Worm (Caenorhabditis elegans) whole organism, mixed stage, embryonic: ENCODE data around the gene efl-1.

Experiments used
- bed-3 ChIP-seq: fragments of 200-800 bp; sonication (Bioruptor generic); optimal IDR thresholded peaks from 3 replicates; lab custom pipeline; 2018; ENCODE audit warnings: mild to moderate bottlenecking, missing genetic modification characterization, moderate library complexity, missing compliant biosample characterization
- blmp-1 ChIP-seq: fragments of 150-350 bp; optimal IDR thresholded peaks from 2 replicates; lab custom pipeline; 2014; ENCODE audit warnings: missing biosample characterization, missing genetic modification characterization
- ceh-39 ChIP-seq: fragments of 150-350 bp; optimal IDR thresholded peaks from 2 replicates; lab custom pipeline; 2014; ENCODE audit warnings: missing biosample characterization, missing genetic modification characterization
- ceh-43 ChIP-seq: fragments of 200-800 bp; sonication (Bioruptor generic); optimal IDR thresholded peaks from 2 replicates; lab custom pipeline; 2018; ENCODE audit warnings: mild to moderate bottlenecking, missing genetic modification characterization, moderate library complexity, missing compliant biosample characterization
- ces-1 ChIP-seq: fragments of 150-350 bp; optimal IDR thresholded peaks from 2 replicates; lab custom pipeline; 2014; ENCODE audit warnings: missing biosample characterization, missing genetic modification reagents, missing genetic modification characterization
- cnd-1 ChIP-seq: fragments of 200-800 bp; sonication (Bioruptor generic); optimal IDR thresholded peaks from 2 replicates; lab custom pipeline; 2018; ENCODE audit warnings: mild to moderate bottlenecking, missing genetic modification characterization, missing compliant biosample characterization
- elt-1 ChIP-seq: sonication (generic microtip); optimal IDR thresholded peaks from 2 replicates; lab custom pipeline; 2017; ENCODE audit warnings: missing genetic modification characterization, mild to moderate bottlenecking, missing compliant biosample characterization, antibody characterized with exemption, moderate library complexity, borderline replicate concordance; ENCODE audit not compliant: insufficient read depth
- elt-3 ChIP-seq: fragments of 150-350 bp; optimal IDR thresholded peaks from 2 replicates; lab custom pipeline; 2014; ENCODE audit warnings: missing biosample characterization, missing genetic modification characterization
- flh-1 ChIP-seq: fragments of 200-800 bp; sonication (Bioruptor generic); optimal IDR thresholded peaks from 2 replicates; lab custom pipeline; 2018; ENCODE audit warnings: mild to moderate bottlenecking, missing genetic modification characterization, moderate library complexity, missing compliant biosample characterization
- ham-2 ChIP-seq: fragments of 200-800 bp; sonication (Bioruptor generic); optimal IDR thresholded peaks from 2 replicates; lab custom pipeline; 2018; ENCODE audit warnings: mild to moderate bottlenecking, missing genetic modification characterization, missing compliant biosample characterization
- hlh-1 ChIP-seq: fragments of 150-350 bp; optimal IDR thresholded peaks from 2 replicates; lab custom pipeline; 2014; ENCODE audit warnings: missing biosample characterization, missing genetic modification reagents, missing genetic modification characterization
- lin-13 ChIP-seq: fragments of 150-350 bp; optimal IDR thresholded peaks from 2 replicates; lab custom pipeline; 2014; ENCODE audit warnings: missing biosample characterization, missing genetic modification characterization
- lin-32 ChIP-seq: fragments of 200-800 bp; sonication (Bioruptor generic); optimal IDR thresholded peaks from 2 replicates; lab custom pipeline; 2018; ENCODE audit warnings: mild to moderate bottlenecking, missing genetic modification characterization, missing compliant biosample characterization
- lsy-2 ChIP-seq: fragments of 150-350 bp; optimal IDR thresholded peaks from 2 replicates; lab custom pipeline; 2014; ENCODE audit warnings: missing biosample characterization, missing genetic modification characterization
- mab-5 ChIP-seq: fragments of 150-350 bp; optimal IDR thresholded peaks from 2 replicates; lab custom pipeline; 2014; ENCODE audit warnings: missing biosample characterization, missing genetic modification characterization
- mls-2 ChIP-seq: sonication (generic microtip); optimal IDR thresholded peaks from 2 replicates; lab custom pipeline; 2016; ENCODE audit warnings: mild to moderate bottlenecking, missing genetic modification characterization, moderate library complexity, missing compliant biosample characterization
- nhr-12 ChIP-seq: fragments of 150-350 bp; optimal IDR thresholded peaks from 2 replicates; lab custom pipeline; 2014; ENCODE audit warnings: missing biosample characterization, missing genetic modification characterization
- nhr-2 ChIP-seq: fragments of 150-350 bp; optimal IDR thresholded peaks from 2 replicates; lab custom pipeline; 2014; ENCODE audit warnings: missing biosample characterization, missing genetic modification characterization
- nhr-237 ChIP-seq: fragments of 150-350 bp; optimal IDR thresholded peaks from 2 replicates; lab custom pipeline; 2014; ENCODE audit warnings: missing biosample characterization, missing genetic modification characterization
- nhr-28 ChIP-seq: fragments of 150-350 bp; optimal IDR thresholded peaks from 2 replicates; lab custom pipeline; 2014; ENCODE audit warnings: missing biosample characterization, missing genetic modification characterization
- nhr-76 ChIP-seq: sonication (generic microtip); optimal IDR thresholded peaks from 2 replicates; lab custom pipeline; 2017; ENCODE audit warnings: missing biosample characterization, missing genetic modification characterization
- pha-4 ChIP-seq: fragments of 150-350 bp; optimal IDR thresholded peaks from 2 replicates; lab custom pipeline; 2018; ENCODE audit warnings: missing biosample characterization, missing genetic modification reagents, missing genetic modification characterization
- sem-2 ChIP-seq: fragments of 200-800 bp; sonication (Bioruptor generic); optimal IDR thresholded peaks from 2 replicates; lab custom pipeline; 2018; ENCODE audit warnings: mild to moderate bottlenecking, missing genetic modification characterization, missing compliant biosample characterization
- snpc-4 ChIP-seq: fragments of 150-350 bp; optimal IDR thresholded peaks from 2 replicates; lab custom pipeline; 2014; ENCODE audit warnings: missing biosample characterization, missing genetic modification characterization
- sptf-1 ChIP-seq: sonication (generic microtip); optimal IDR thresholded peaks from 2 replicates; lab custom pipeline; 2017; ENCODE audit warnings: mild to moderate bottlenecking, missing genetic modification characterization, moderate library complexity, missing compliant biosample characterization
- tbx-8 ChIP-seq: fragments of 200-800 bp; sonication (Bioruptor generic); optimal IDR thresholded peaks from 2 replicates; lab custom pipeline; 2018; ENCODE audit warnings: mild to moderate bottlenecking, missing genetic modification characterization, moderate library complexity, missing compliant biosample characterization
- unc-120 ChIP-seq: sonication (generic microtip); optimal IDR thresholded peaks from 2 replicates; lab custom pipeline; 2017; ENCODE audit warnings: missing genetic modification characterization, missing compliant biosample characterization; ENCODE audit not compliant: poor library complexity, severe bottlenecking
- unc-39 ChIP-seq: fragments of 150-350 bp; optimal IDR thresholded peaks from 2 replicates; lab custom pipeline; 2014; ENCODE audit warnings: missing biosample characterization, missing genetic modification characterization
- unc-62 ChIP-seq: fragments of 150-350 bp; optimal IDR thresholded peaks from 2 replicates; lab custom pipeline; 2014; ENCODE audit warnings: missing biosample characterization, missing genetic modification reagents, missing genetic modification characterization
- zip-8 ChIP-seq: fragments of 150-350 bp; optimal IDR thresholded peaks from 2 replicates; lab custom pipeline; 2014; ENCODE audit warnings: missing biosample characterization, missing genetic modification characterization
- ztf-11 ChIP-seq: fragments of 150-350 bp; optimal IDR thresholded peaks from 2 replicates; lab custom pipeline; 2014; ENCODE audit warnings: missing biosample characterization, missing genetic modification characterization

Gene efl-1

DNA sequence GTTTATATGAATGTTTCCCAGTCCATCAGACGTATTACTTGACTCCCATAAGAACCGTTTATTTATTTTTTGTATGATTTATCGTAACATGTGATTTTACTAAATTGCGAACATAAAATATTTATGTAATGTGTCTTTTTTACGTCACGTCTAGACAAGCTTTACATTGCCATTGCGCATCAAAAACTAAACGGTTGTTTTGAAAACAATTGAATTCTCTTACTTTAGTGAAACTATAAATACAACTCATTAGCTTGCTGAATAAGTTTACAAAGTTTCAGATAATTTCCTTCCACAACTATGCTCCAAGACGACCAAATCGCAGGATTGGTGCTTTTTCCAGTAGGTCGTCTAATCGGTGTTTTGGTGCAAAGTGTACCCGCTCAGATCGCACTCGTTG is 9.4 kb upstream of the efl-1 start, which contains the start of gene srx-54:
TSS of gene srx-54 (plus strand) at position 301 of the 400 bp plus-strand sequence.
- no peak for TF ChIP-seq lin-13 (tag; lab: Kevin White, UChicago)
- TF ChIP-seq sptf-1, result no peak
- TF ChIP-seq unc-120 (tag; lab: Kevin White, UChicago), result no peak
- TF ChIP-seq hlh-1, result no peak

DNA sequence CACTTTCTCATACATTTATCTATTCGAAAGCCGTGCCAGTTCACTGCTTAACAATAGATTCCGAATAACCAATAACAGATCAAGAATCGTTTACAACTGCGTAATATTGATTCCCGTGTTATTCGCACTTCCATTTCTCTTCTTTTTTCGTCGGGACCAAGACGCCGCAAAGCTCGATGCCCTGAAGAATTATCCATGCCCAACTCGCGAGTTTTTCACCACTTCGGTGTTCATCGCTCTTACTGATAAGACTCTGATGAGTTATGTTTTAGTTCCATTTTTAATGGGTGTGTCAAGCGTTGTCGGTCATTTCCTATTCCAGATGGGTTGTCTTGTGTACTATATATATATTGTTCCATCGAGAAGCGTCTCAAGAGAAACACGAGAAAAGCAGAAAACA is 7.9 kb upstream of the efl-1 start:
- no peak for TF ChIP-seq sem-2 (GFP tag; lab: Kevin White, UChicago)
- TF ChIP-seq ces-1 (GFP tag; lab: Kevin White, UChicago), result no peak
- no peak for TF ChIP-seq elt-3 (tag; lab: Kevin White, UChicago)
- TF ChIP-seq unc-39, result no peak
- TF ChIP-seq lsy-2 (tag; lab: Kevin White, UChicago), result no peak
- no peak for TF ChIP-seq elt-1 (tag; lab: Kevin White, UChicago)
- TF ChIP-seq ztf-11 (tag; lab: Kevin White, UChicago), result no peak
- TF ChIP-seq mab-5, result no peak
- no peak for TF ChIP-seq nhr-12 (tag; lab: Kevin White, UChicago)
- TF ChIP-seq flh-1 (GFP tag; lab: Kevin White, UChicago), result no peak

DNA sequence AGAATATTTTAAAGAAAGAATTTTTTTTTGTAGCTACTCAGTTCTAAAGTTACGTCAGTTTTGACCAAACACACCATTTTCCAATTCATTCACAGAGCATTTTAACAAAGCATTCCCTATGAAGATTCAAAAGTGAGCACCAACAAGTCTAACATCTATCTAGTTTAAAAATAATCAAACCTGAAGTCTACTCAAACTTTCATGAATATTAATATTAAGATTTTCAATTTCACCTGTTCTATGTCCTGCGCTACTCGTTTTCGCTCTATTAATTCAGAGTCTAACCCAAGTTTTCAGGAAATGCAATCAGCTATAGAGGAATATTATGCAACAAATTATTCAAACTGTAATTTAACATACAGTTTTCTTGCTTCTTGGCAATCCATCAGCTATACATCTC is 6.7 kb upstream of the efl-1 start, which contains the start of gene srh-119:
TSS of gene srh-119 (plus strand) at position 301 of the 400 bp plus-strand sequence.
- no peak for TF ChIP-seq nhr-12 (tag; lab: Kevin White, UChicago)
- no peak for TF ChIP-seq nhr-2 (tag; lab: Kevin White, UChicago)
- TF ChIP-seq unc-39, result no peak
- no peak for TF ChIP-seq nhr-76 (tag; lab: Kevin White, UChicago)
- TF ChIP-seq ham-2, result no peak
- TF ChIP-seq, all 35 proteins: peak for 0

DNA sequence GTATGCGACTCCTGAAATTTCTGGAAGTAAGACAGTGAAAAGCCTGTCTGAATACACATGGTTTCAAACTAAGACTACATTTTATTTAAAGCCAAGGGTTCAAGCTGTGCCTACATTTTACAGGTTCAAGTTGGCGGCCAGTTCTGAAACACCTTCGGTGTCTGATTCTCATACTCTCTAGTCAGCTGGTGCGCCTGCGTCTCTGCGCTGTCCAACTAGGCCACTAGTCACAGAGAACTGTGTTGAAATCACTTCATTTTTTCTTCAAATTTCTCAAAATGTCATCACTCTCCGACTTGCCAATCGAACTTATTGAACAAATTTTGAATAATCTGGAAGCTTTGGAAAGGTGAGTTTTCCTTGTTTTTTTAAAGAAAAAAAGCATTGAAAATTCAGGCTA is 1.2 kb upstream of the efl-1 start, which contains the start of gene fbxa-90:
TSS of gene fbxa-90 (plus strand) at position 179 of the 400 bp plus-strand sequence.
- no peak for TF ChIP-seq blmp-1 (tag; lab: Kevin White, UChicago)
- TF ChIP-seq zip-8 (tag; lab: Kevin White, UChicago), result no peak
- no peak for TF ChIP-seq lsy-2 (tag; lab: Kevin White, UChicago)
- no peak for TF ChIP-seq elt-3 (tag; lab: Kevin White, UChicago)
- TF ChIP-seq nhr-28 (tag; lab: Kevin White, UChicago), result no peak
- no peak for TF ChIP-seq cnd-1 (tag; lab: Kevin White, UChicago)
- TF ChIP-seq nhr-2 (tag; lab: Kevin White, UChicago), result no peak
- no peak for TF ChIP-seq bed-3 (GFP tag; lab: Kevin White, UChicago)

DNA sequence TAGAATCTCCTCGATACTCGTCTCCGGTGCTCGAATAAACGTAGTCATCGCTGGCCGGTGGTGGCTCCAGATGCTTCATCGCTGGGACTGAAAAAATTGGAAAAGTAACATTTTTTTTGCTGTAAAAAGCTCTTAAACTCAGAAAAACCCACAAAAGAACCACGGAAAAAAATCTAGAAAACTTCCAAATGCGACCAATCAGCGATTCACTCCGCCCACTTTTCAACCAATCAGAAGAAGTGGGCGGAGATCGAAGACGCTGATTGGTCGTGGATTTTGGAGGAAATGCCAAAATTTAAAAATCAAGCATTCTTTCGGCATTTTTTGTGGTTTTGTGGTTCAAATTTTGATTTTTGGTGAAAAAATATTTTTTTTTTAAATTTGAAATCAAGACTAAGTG is 6.5 kb downstream of the efl-1 start:
- TF ChIP-seq unc-62 (GFP tag; lab: Kevin White, UChicago), result no peak
- no peak for TF ChIP-seq blmp-1 (tag; lab: Kevin White, UChicago)
- TF ChIP-seq unc-39, result no peak
- TF ChIP-seq lin-13 (tag; lab: Kevin White, UChicago), result no peak
- TF ChIP-seq nhr-2 (tag; lab: Kevin White, UChicago), result no peak
- no peak for TF ChIP-seq pha-4
- TF ChIP-seq nhr-12 (tag; lab: Kevin White, UChicago), result no peak
- no peak for TF ChIP-seq lin-32 (GFP tag; lab: Kevin White, UChicago)
- no peak for TF ChIP-seq cnd-1 (tag; lab: Kevin White, UChicago)
- TF ChIP-seq ceh-43 (GFP tag; lab: Kevin White, UChicago), result no peak
- no peak for TF ChIP-seq nhr-237 (tag; lab: Kevin White, UChicago)
- no peak for TF ChIP-seq ztf-11 (tag; lab: Kevin White, UChicago)
- TF ChIP-seq ham-2, result no peak
- TF ChIP-seq, all 35 proteins: peak for 0

DNA sequence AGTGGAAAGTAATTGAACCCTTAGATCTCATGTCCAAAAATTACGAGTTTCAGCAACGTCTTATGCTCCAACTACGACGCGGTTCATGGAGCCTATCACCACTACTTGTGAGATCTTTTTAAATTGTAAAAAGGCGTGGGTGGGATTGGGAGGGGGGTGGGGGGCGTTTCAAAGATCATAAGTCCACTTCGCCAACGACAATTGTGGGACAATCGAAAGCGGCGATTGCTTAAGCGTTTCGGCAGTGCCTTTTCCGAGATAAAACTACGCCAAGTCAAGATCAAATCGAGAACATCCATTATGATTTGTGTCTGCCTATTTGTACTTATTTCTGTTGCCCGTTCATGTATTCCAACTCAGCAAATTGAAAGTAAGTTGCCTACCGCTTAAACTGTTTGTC is 9.2 kb downstream of the efl-1 start, which contains the start of gene clec-239:
TSS of gene clec-239 (plus strand) at position 301 of the 400 bp plus-strand sequence.
- TF ChIP-seq flh-1 (GFP tag; lab: Kevin White, UChicago) (no peak), nhr-76 (tag; lab: Kevin White, UChicago) (no peak), nhr-28 (tag; lab: Kevin White, UChicago) (no peak), unc-62 (GFP tag; lab: Kevin White, UChicago) (no peak), snpc-4 (tag; lab: Kevin White, UChicago) (no peak), sptf-1 (no peak), mls-2 (tag; lab: Kevin White, UChicago) (no peak), lsy-2 (tag; lab: Kevin White, UChicago) (no peak), tbx-8 (no peak), pha-4 (no peak), unc-39 (no peak), elt-1 (tag; lab: Kevin White, UChicago) (no peak), mab-5 (no peak), bed-3 (GFP tag; lab: Kevin White, UChicago) (no peak), hlh-1 (no peak), ceh-39 (tag; lab: Kevin White, UChicago) (no peak)
